Worm (Caenorhabditis elegans) whole organism, L2 larva: Measurements from ENCODE around the gene nfm-1.

Experiments
- C34F6.9 ChIP-seq: fragments of 150-350 bp; optimal IDR thresholded peaks from 2 replicates; lab custom pipeline; 2014; ENCODE audit warnings: missing biosample characterization, missing genetic modification characterization
- R02D3.7 ChIP-seq: fragments of 150-350 bp; optimal IDR thresholded peaks from 2 replicates; lab custom pipeline; 2014; ENCODE audit warnings: missing biosample characterization, missing genetic modification characterization
- Y55F3AM.14 ChIP-seq: fragments of 200-800 bp; sonication (Bioruptor generic); optimal IDR thresholded peaks from 2 replicates; lab custom pipeline; 2018; ENCODE audit warnings: mild to moderate bottlenecking, missing genetic modification characterization, missing compliant biosample characterization
- ZK546.5 ChIP-seq: sonication (generic microtip); optimal IDR thresholded peaks from 2 replicates; lab custom pipeline; 2017; ENCODE audit warnings: missing biosample characterization, missing genetic modification characterization
- alr-1 ChIP-seq: fragments of 150-350 bp; optimal IDR thresholded peaks from 2 replicates; lab custom pipeline; 2014; ENCODE audit warnings: missing biosample characterization, missing genetic modification characterization
- aly-2 ChIP-seq: fragments of 150-350 bp; optimal IDR thresholded peaks from 2 replicates; lab custom pipeline; 2014; ENCODE audit warnings: missing biosample characterization, missing genetic modification characterization
- ama-1 ChIP-seq: fragments of 150-350 bp; optimal IDR thresholded peaks from 2 replicates; lab custom pipeline; 2018; ENCODE audit warnings: inconsistent platforms
- ceh-16 ChIP-seq: fragments of 150-350 bp; optimal IDR thresholded peaks from 2 replicates; lab custom pipeline; 2014; ENCODE audit warnings: missing biosample characterization, missing genetic modification characterization
- ceh-82 ChIP-seq: fragments of 150-350 bp; optimal IDR thresholded peaks from 2 replicates; lab custom pipeline; 2014; ENCODE audit warnings: missing biosample characterization, missing genetic modification characterization
- dmd-4 ChIP-seq: sonication (generic microtip); optimal IDR thresholded peaks from 2 replicates; lab custom pipeline; 2017; ENCODE audit warnings: missing biosample characterization, missing genetic modification characterization
- egl-27 ChIP-seq: sonication (generic microtip); optimal IDR thresholded peaks from 3 replicates; lab custom pipeline; 2017; ENCODE audit warnings: missing biosample characterization, missing genetic modification reagents, missing genetic modification characterization
- elt-1 ChIP-seq: fragments of 150-350 bp; optimal IDR thresholded peaks from 2 replicates; lab custom pipeline; 2014; ENCODE audit warnings: missing biosample characterization, missing genetic modification characterization
- elt-3 ChIP-seq: sonication (generic microtip); optimal IDR thresholded peaks from 2 replicates; lab custom pipeline; 2017; ENCODE audit warnings: missing biosample characterization, missing genetic modification characterization
- gmeb-1 ChIP-seq: fragments of 150-350 bp; optimal IDR thresholded peaks from 2 replicates; lab custom pipeline; 2014; ENCODE audit warnings: missing biosample characterization, missing genetic modification characterization
- lin-11 ChIP-seq: fragments of 150-350 bp; sonication (generic microtip); optimal IDR thresholded peaks from 2 replicates; lab custom pipeline; 2014; ENCODE audit warnings: missing biosample characterization, missing genetic modification characterization, inconsistent platforms, mixed read lengths
- lin-13 ChIP-seq: fragments of 150-350 bp; optimal IDR thresholded peaks from 2 replicates; lab custom pipeline; 2014; ENCODE audit warnings: missing biosample characterization, missing genetic modification reagents, missing genetic modification characterization
- lin-39 ChIP-seq: fragments of 150-350 bp; optimal IDR thresholded peaks from 2 replicates; lab custom pipeline; 2014; ENCODE audit warnings: missing biosample characterization, missing genetic modification reagents, missing genetic modification characterization
- lsy-2 ChIP-seq, 2 experiments: fragments of 150-350 bp in 1 of 2; sonication (generic microtip) in 1 of 2; optimal IDR thresholded peaks; 2 replicates each; lab custom pipeline; 2014 to 2017; ENCODE audit warnings: missing biosample characterization in 2 of 2, missing genetic modification characterization in 2 of 2
- mab-5 ChIP-seq: fragments of 150-350 bp; optimal IDR thresholded peaks from 2 replicates; lab custom pipeline; 2014; ENCODE audit warnings: missing biosample characterization, missing genetic modification characterization
- mbf-1 ChIP-seq: sonication (generic microtip); optimal IDR thresholded peaks from 2 replicates; lab custom pipeline; 2017; ENCODE audit warnings: missing biosample characterization, missing genetic modification characterization
- mdl-1 ChIP-seq, 2 experiments: fragments of 150-350 bp in 1 of 2; sonication (generic microtip) in 1 of 2; optimal IDR thresholded peaks; 2 replicates each; lab custom pipeline; 2017; ENCODE audit warnings: missing biosample characterization in 2 of 2, missing genetic modification characterization in 2 of 2
- nhr-10 ChIP-seq: sonication (generic microtip); optimal IDR thresholded peaks from 2 replicates; lab custom pipeline; 2017; ENCODE audit warnings: missing biosample characterization, missing genetic modification characterization
- nhr-11 ChIP-seq: fragments of 150-350 bp; optimal IDR thresholded peaks from 2 replicates; lab custom pipeline; 2014; ENCODE audit warnings: missing biosample characterization, missing genetic modification characterization
- nhr-12 ChIP-seq: fragments of 150-350 bp; optimal IDR thresholded peaks from 2 replicates; lab custom pipeline; 2014; ENCODE audit warnings: missing biosample characterization, missing genetic modification characterization
- nhr-21 ChIP-seq: fragments of 150-350 bp; optimal IDR thresholded peaks from 2 replicates; lab custom pipeline; 2014; ENCODE audit warnings: missing biosample characterization, missing genetic modification characterization
- nhr-23 ChIP-seq: fragments of 150-350 bp; optimal IDR thresholded peaks from 2 replicates; lab custom pipeline; 2014; ENCODE audit warnings: missing biosample characterization, missing genetic modification reagents, missing genetic modification characterization
- nhr-237 ChIP-seq: fragments of 150-350 bp; optimal IDR thresholded peaks from 2 replicates; lab custom pipeline; 2014; ENCODE audit warnings: missing biosample characterization, missing genetic modification characterization
- nhr-25 ChIP-seq: fragments of 150-350 bp; sonication (generic microtip); optimal IDR thresholded peaks from 3 replicates; lab custom pipeline; 2014; ENCODE audit warnings: missing biosample characterization, missing genetic modification characterization
- nhr-6 ChIP-seq: fragments of 150-350 bp; optimal IDR thresholded peaks from 2 replicates; lab custom pipeline; 2014; ENCODE audit warnings: missing biosample characterization, missing genetic modification characterization
- nhr-77 ChIP-seq: fragments of 150-350 bp; optimal IDR thresholded peaks from 2 replicates; lab custom pipeline; 2014; ENCODE audit warnings: missing biosample characterization, missing genetic modification characterization
- sem-4 ChIP-seq: fragments of 150-350 bp; optimal IDR thresholded peaks from 2 replicates; lab custom pipeline; 2014; ENCODE audit warnings: missing biosample characterization, missing genetic modification reagents, missing genetic modification characterization
- skn-1 ChIP-seq: sonication (generic microtip); optimal IDR thresholded peaks from 2 replicates; lab custom pipeline; 2017; ENCODE audit warnings: missing biosample characterization, missing genetic modification characterization
- sma-3 ChIP-seq: sonication (generic microtip); optimal IDR thresholded peaks from 2 replicates; lab custom pipeline; 2016; ENCODE audit warnings: missing genetic modification reagents, missing genetic modification characterization, missing compliant biosample characterization
- sma-9 ChIP-seq, 2 experiments: fragments of 150-350 bp in 1 of 2; sonication (generic microtip) in 1 of 2; optimal IDR thresholded peaks; 2 replicates each; lab custom pipeline; 2014 to 2016; ENCODE audit warnings: missing genetic modification characterization in 2 of 2, mild to moderate bottlenecking in 1 of 2, missing biosample characterization in 1 of 2, missing compliant biosample characterization in 1 of 2, missing genetic modification reagents in 1 of 2, moderate library complexity in 1 of 2
- snpc-4 ChIP-seq: fragments of 150-350 bp; optimal IDR thresholded peaks from 2 replicates; lab custom pipeline; 2014; ENCODE audit warnings: missing biosample characterization, missing genetic modification characterization
- unc-39 ChIP-seq: fragments of 150-350 bp; optimal IDR thresholded peaks from 2 replicates; lab custom pipeline; 2014; ENCODE audit warnings: missing biosample characterization, missing genetic modification characterization
- unc-55 ChIP-seq: fragments of 150-350 bp; sonication (generic microtip); optimal IDR thresholded peaks from 3 replicates; lab custom pipeline; 2014; ENCODE audit warnings: missing biosample characterization, missing genetic modification reagents, missing genetic modification characterization
- unc-62 ChIP-seq: fragments of 150-350 bp; optimal IDR thresholded peaks from 2 replicates; lab custom pipeline; 2014; ENCODE audit warnings: missing biosample characterization, missing genetic modification reagents, missing genetic modification characterization
- zag-1 ChIP-seq: fragments of 150-350 bp; optimal IDR thresholded peaks from 2 replicates; lab custom pipeline; 2014; ENCODE audit warnings: missing biosample characterization, missing genetic modification characterization
- ztf-1 ChIP-seq: fragments of 200-800 bp; sonication (Bioruptor generic); conservative IDR thresholded peaks from 2 replicates; pipeline ENCODE4 v1.3.6; 2022; ENCODE audit warnings: missing genetic modification characterization, missing compliant biosample characterization
- ztf-11 ChIP-seq: sonication (generic microtip); optimal IDR thresholded peaks from 2 replicates; lab custom pipeline; 2017; ENCODE audit warnings: missing biosample characterization, missing genetic modification characterization
- ztf-4 ChIP-seq: fragments of 150-350 bp; optimal IDR thresholded peaks from 2 replicates; lab custom pipeline; 2014; ENCODE audit warnings: missing biosample characterization, missing genetic modification characterization

The nfm-1 gene

DNA sequence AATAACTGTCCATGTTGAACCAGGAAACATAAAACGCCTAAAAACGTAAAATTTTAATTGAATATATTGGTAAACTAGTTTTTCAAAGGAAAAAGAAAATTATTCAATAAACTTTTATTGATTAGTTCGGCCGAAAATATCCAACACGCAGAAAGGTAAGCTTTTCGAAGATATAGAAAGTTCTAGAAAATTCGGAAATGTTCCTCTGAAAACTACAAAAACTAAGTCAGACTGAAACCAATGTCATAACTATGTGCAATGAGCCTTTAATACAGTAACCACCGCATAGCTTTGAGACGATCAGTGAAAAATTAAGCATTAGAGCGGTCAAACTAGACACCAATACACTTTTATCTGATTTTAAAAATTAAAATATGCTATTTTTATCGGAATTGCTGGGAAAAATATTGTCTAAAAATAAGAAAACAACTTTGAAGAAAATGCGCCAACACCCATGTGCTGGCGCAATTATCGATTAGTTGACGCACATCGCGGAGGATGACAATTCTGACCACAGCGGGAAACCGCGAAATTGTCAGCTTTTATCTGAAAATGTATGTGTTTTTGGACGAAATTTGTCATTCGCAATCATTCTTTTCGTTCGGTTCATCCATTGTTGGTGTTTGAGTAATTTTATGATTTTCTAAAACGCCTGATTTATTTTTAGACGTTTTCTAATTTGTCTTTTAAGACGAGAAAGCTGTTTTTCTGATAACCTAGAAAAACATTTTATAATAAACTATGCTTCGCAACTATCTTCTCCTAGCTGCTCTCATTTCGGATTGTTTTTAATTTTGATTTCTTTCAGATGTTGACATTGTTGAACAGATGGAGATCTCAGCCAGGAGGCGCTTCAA, 39.4 kb downstream of the nfm-1 start, which contains the start of the genes C23G10.7 and rpn-2 (continued):
- TF ChIP-seq unc-55 (GFP tag; lab: Kevin White, UChicago) (no peak), elt-3 (no peak), nhr-12 (tag; lab: Kevin White, UChicago) (no peak), unc-62 (GFP tag; lab: Kevin White, UChicago) (no peak), dmd-4 (no peak), alr-1 (tag; lab: Kevin White, UChicago) (no peak), unc-39 (no peak), lsy-2 (tag; optimal IDR thresholded peaks at IDR 0.05; lab: Kevin White, UChicago) (peak; percentile 76 to 88), nhr-23 (tag; lab: Kevin White, UChicago) (no peak), ztf-11 (no peak), sem-4 (tag; lab: Kevin White, UChicago) (no peak), lin-13 (peak; percentile 45), ama-1 (lab: Kevin White, UChicago) (peak; percentile 27), skn-1 (tag; lab: Kevin White, UChicago) (peak; percentile 95), nhr-77 (tag; lab: Kevin White, UChicago) (no peak), mbf-1 (tag; lab: Kevin White, UChicago) (no peak), R02D3.7 (no peak), sma-3 (GFP tag; lab: Kevin White, UChicago) (peak; percentile 44), mab-5 (tag; lab: Kevin White, UChicago) (peak; percentile 3)

DNA sequence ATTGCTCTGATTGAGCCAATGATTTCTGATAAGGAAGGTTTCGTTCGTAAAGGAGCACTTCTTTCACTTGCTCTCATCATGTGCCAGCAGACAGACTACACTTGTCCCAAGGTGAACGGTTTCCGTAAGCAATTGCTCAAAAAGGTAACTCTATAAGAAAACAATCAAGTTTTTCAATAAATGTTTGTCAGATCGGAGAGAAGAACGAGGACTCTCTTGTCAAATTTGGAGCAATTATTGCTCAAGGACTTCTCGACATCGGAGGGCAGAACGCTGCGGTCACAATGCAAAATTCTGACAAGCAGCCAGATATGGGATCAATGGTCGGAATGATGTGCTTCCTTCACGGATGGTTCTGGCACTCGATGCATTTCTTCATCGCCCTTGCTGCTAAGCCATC, 42.1 kb downstream of the nfm-1 start:
- no peak for TF ChIP-seq mab-5 (tag; lab: Kevin White, UChicago)
- no peak for TF ChIP-seq lin-39 (tag; lab: Kevin White, UChicago)

DNA sequence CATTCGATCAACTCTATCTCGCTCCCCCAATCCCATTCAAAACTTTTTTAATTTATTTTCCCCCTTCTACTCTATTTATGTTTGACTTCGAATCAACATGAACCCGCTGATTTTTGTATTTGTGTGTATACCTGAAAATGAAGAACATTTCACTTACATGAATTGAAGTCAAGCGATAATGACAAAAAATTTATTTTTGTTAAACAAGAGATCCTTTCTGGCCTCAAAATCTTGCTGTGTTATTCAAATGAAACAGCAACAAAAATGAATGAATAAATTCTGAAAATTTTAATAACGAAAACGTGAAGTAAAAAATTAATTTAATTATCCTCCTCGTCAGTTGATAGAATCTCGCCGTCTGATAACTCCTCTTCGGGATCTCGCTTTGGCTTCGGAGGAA, 43.2 kb downstream of the nfm-1 start:
- TF ChIP-seq nhr-6 (tag; lab: Kevin White, UChicago) (no peak), gmeb-1 (tag; lab: Kevin White, UChicago) (no peak), lsy-2 (tag; optimal IDR thresholded peaks at IDR 0.05; lab: Kevin White, UChicago) (no peak), ZK546.5 (tag; lab: Kevin White, UChicago) (no peak), aly-2 (tag; lab: Kevin White, UChicago) (no peak), lin-39 (tag; lab: Kevin White, UChicago) (no peak), unc-39 (no peak)

DNA sequence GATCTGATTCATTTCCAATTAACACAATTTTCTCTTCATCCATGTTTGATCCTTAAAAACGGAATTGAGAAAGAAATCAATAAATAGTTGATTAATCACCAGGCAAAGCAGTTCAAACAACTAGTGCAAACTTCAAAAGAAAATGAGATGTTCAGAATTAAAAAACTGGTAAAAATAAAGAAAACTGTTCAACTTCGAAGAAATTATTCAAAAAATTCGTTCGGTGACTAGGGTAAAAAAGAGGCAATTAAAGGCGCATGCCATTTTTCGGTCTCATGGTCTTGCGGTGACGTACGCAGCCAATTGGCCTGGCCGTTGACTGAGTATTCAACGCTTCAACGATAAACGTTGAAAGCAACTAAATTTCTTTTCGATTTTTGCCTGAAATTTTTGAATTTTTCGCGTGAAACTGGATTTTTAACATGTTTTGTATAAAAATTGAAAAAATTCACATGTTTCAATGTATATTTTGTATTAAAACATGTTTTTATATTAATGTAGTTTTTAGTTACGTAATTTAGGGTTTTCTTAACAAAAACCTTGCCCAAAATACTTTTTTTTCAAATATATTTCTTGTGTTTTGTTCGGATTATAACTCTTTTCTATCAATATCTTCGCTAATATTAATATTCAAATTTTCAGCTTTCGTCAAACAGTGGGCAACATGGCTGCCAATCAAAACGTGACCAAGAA, 47.1 kb downstream of the nfm-1 start, which contains the start of the genes sna-3 and rps-3:
Gene sna-3 (minus strand): TSS at position 51 of the 693 bp plus-strand sequence.
Gene rps-3 (plus strand): TSS at position 643 of the 693 bp plus-strand sequence.
- TF ChIP-seq sma-3 (GFP tag; lab: Kevin White, UChicago) (peak; percentile 52), dmd-4 (no peak), C34F6.9 (tag; lab: Kevin White, UChicago) (peak; percentile 90), nhr-25 (tag; lab: Kevin White, UChicago) (peak; percentile 73), gmeb-1 (tag; lab: Kevin White, UChicago) (peak; percentile 78), skn-1 (tag; lab: Kevin White, UChicago) (no peak), ceh-16 (tag; lab: Kevin White, UChicago) (peak; percentile 52), egl-27 (tag; lab: Kevin White, UChicago) (peak; percentile 21), mab-5 (tag; lab: Kevin White, UChicago) (no peak), mdl-1 (tag; optimal IDR thresholded peaks at IDR 0.05; lab: Kevin White, UChicago) (no peak), alr-1 (tag; lab: Kevin White, UChicago) (no peak), sem-4 (tag; lab: Kevin White, UChicago) (no peak), R02D3.7 (no peak), unc-62 (GFP tag; lab: Kevin White, UChicago) (no peak), unc-39 (no peak), lin-13 (peak; percentile 81), elt-1 (tag; lab: Kevin White, UChicago) (no peak), lin-39 (tag; lab: Kevin White, UChicago) (no peak), nhr-77 (tag; lab: Kevin White, UChicago) (no peak), nhr-6 (tag; lab: Kevin White, UChicago) (no peak), ama-1 (lab: Kevin White, UChicago) (no peak), nhr-11 (no peak), nhr-10 (tag; lab: Kevin White, UChicago) (no peak), sma-9 (GFP tag; optimal IDR thresholded peaks at IDR 0.05; lab: Kevin White, UChicago) (peak; percentile 55), sma-9 (tag; optimal IDR thresholded peaks at IDR 0.05; lab: Kevin White, UChicago) (no peak), zag-1 (tag; lab: Kevin White, UChicago) (peak; percentile 10), ceh-82 (no peak), mbf-1 (tag; lab: Kevin White, UChicago) (no peak), ZK546.5 (tag; lab: Kevin White, UChicago) (peak; percentile 40), nhr-21 (tag; lab: Kevin White, UChicago) (peak; percentile 64), lin-11 (tag; lab: Kevin White, UChicago) (peak; percentile 82), snpc-4 (tag; lab: Kevin White, UChicago) (peak; percentile 63), ztf-1 (GFP tag; lab: Robert Waterston, UW) (no peak), ztf-4 (tag; lab: Kevin White, UChicago) (no peak), Y55F3AM.14 (GFP tag; lab: Kevin White, UChicago) (no peak), nhr-237 (tag; lab: Kevin White, UChicago) (no peak), ztf-11 (no peak)
